Worm (Caenorhabditis elegans) whole organism, young adult: Measurements from ENCODE around the gene F25B5.5.

Experiments used
- F23B12.7 ChIP-seq: sonication (generic microtip); optimal IDR thresholded peaks from 2 replicates; lab custom pipeline; 2017; ENCODE audit warnings: missing genetic modification characterization, mild to moderate bottlenecking, missing compliant biosample characterization, antibody characterized with exemption, moderate library complexity; ENCODE audit not compliant: insufficient read depth
- ama-1 ChIP-seq, 3 experiments: fragments of 150-350 bp in 1 of 3; sonication (generic microtip) in 2 of 3; optimal IDR thresholded peaks; 2 replicates each; lab custom pipeline; 2014 to 2018; ENCODE audit warnings: missing biosample characterization in 2 of 3, missing genetic modification characterization in 2 of 3, missing genetic modification reagents in 2 of 3
- ceh-100 ChIP-seq: fragments of 200-800 bp; sonication (Bioruptor generic); IDR thresholded peaks from 2 replicates; pipeline ENCODE4 v1.3.6; 2022; ENCODE audit warnings: missing genetic modification reagents, missing genetic modification characterization, missing compliant biosample characterization
- mxl-1 ChIP-seq: sonication (generic microtip); optimal IDR thresholded peaks from 2 replicates; lab custom pipeline; 2016; ENCODE audit warnings: missing genetic modification characterization, missing compliant biosample characterization
- nhr-27 ChIP-seq: fragments of 200-800 bp; sonication (Bioruptor generic); optimal IDR thresholded peaks from 2 replicates; lab custom pipeline; 2018; ENCODE audit warnings: mild to moderate bottlenecking, missing genetic modification characterization, moderate library complexity, missing compliant biosample characterization
- snpc-4 ChIP-seq, 5 experiments: fragments of 150-350 bp in 1 of 5; sonication (generic microtip) in 4 of 5; optimal IDR thresholded peaks; 2 replicates each; lab custom pipeline; 2014 to 2018; ENCODE audit warnings: missing genetic modification characterization in 5 of 5, missing biosample characterization in 3 of 5, antibody characterized with exemption in 2 of 5, mild to moderate bottlenecking in 2 of 5, missing compliant biosample characterization in 2 of 5, missing genotype in 2 of 5, moderate library complexity in 2 of 5, missing genetic modification reagents in 1 of 5
- unc-62 ChIP-seq: fragments of 150-350 bp; optimal IDR thresholded peaks from 2 replicates; lab custom pipeline; 2014; ENCODE audit warnings: missing biosample characterization, missing genetic modification reagents, missing genetic modification characterization
- zim-3 ChIP-seq: sonication (generic microtip); optimal IDR thresholded peaks from 2 replicates; lab custom pipeline; 2017; ENCODE audit warnings: mild to moderate bottlenecking, missing genetic modification characterization, moderate library complexity, missing compliant biosample characterization
- ztf-3 ChIP-seq: fragments of 200-800 bp; sonication (Bioruptor generic); optimal IDR thresholded peaks from 2 replicates; lab custom pipeline; 2018; ENCODE audit warnings: mild to moderate bottlenecking, missing genetic modification characterization, missing compliant biosample characterization

DNA sequence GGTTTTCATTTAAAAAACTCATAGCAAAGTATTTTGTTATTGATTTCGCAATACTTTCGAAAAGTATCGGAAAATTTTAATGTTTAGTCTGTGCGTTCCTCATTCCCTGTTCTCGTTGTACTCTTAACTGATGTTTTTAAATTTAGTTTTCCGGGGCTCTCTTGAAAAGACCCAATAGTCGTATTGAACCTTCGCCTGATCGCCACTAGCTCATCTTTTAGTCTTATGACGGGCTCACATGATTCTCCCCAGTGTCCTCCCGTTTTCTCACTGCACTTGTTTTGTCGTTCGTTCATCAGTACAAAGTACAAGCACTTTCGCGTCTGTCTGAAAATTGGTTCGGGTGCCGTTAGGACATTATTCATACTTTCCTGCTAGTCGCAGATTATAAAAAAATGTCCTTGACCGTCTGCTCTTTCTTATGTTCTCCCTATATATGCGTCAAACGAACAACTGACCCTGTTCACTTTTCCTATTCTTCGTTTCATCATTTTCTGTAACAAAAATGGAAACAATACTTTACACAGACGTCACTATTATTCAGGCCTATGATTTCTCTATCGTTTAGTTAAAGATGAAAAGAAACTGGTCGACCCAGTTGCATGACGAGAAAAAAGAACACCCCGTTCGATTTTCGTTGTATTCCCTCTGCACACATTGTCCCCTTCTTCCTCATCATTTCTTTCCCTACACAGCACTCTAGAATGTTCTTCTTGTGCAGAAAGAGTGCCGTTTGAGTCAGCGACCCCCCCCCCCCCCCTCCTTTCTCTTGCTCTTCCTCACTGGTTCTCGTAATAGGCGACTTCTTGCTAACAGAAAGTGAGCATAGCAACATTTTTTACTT is 6.2 kb downstream of the F25B5.5 start, which contains the start of gene ubq-1:
- no peak for TF ChIP-seq ztf-3
- TF ChIP-seq ama-1 (optimal IDR thresholded peaks at IDR 0.05; lab: Kevin White, UChicago): no peak
- peak in 1 of 2 experiments; percentile 2 for TF ChIP-seq ama-1 (GFP tag; optimal IDR thresholded peaks at IDR 0.05; lab: Kevin White, UChicago)
- no peak for TF ChIP-seq unc-62 (GFP tag; lab: Kevin White, UChicago)
- no peak for TF ChIP-seq mxl-1 (tag; lab: Kevin White, UChicago)
- no peak for TF ChIP-seq F23B12.7 (tag; lab: Kevin White, UChicago)
- no peak for TF ChIP-seq zim-3 (tag; lab: Kevin White, UChicago)
- TF ChIP-seq snpc-4 (GFP tag; optimal IDR thresholded peaks at IDR 0.05; lab: Kevin White, UChicago): no peak
- TF ChIP-seq snpc-4 (tag; optimal IDR thresholded peaks at IDR 0.05; lab: Kevin White, UChicago): no peak
- no peak for TF ChIP-seq nhr-27 (tag; lab: Kevin White, UChicago)
- no peak for TF ChIP-seq ceh-100 (GFP tag; lab: Robert Waterston, UW)
